Worm (Caenorhabditis elegans): ENCODE measurements around the gene B0545.4.
"Not testable (repeated sequence)": the region's sequence is repeated elsewhere in the genome, so short reads cannot be mapped to it uniquely, and the experiment has no call there.

Gene B0545.4

DNA sequence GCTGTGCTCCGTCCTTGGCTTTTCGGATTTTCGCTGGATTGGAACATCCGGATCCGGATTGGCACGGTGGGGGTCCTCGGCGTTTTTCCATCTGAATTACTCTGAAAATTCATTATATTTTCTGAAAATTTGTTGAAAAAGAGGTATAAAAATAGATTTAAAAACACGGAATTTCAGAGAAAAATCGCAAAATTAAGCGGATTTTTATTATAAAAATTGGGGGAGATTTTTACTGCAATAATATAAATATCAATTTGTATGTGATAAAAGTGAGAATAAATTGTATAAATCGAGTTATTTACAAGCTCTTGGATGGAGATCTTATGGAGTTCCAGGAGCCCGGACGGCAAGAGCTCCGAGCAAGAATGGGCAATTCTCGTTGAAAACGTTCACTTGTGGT, 12.4 kb upstream of the B0545.4 start, which contains the start of gene tut-1:
TSS of gene tut-1 (minus strand) at position 101 of the 400 bp plus-strand sequence.
- no peak for TF ChIP-seq mab-5 (tag; optimal IDR thresholded peaks at IDR 0.05)
- TF ChIP-seq lin-13 (tag; optimal IDR thresholded peaks at IDR 0.05) = no peak
- no peak for TF ChIP-seq nhr-76 (tag; optimal IDR thresholded peaks at IDR 0.05)
- no peak for TF ChIP-seq drap-1 (GFP tag; optimal IDR thresholded peaks at IDR 0.05)
- TF ChIP-seq mep-1 (tag; optimal IDR thresholded peaks at IDR 0.05) = no peak
- TF ChIP-seq snpc-4 (tag; optimal IDR thresholded peaks at IDR 0.05) = no peak
- no peak for TF ChIP-seq ces-1 (GFP tag; optimal IDR thresholded peaks at IDR 0.05)
- TF ChIP-seq ceh-39 (tag; optimal IDR thresholded peaks at IDR 0.05) = no peak
- no peak for TF ChIP-seq nhr-2 (tag; optimal IDR thresholded peaks at IDR 0.05)

DNA sequence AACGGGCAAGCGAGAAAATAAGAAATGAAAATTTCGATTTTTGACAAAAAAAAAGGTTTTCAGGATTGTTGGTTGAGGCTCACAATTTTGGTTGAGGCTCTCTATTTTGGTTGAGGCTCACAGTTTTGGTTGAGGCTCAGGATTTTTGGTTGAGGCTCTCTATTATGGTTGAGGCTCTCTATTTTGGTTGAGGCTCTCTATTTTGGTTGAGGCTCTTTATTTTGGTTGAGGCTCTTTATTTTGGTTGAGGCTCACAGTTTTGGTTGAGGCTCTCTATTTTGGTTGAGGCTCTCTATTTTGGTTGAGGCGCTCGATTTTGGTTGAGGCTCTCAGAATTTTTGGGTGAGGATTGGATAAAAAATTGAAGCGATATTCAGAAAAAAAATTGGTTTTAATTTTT, 10.6 kb upstream of the B0545.4 start:
- TF ChIP-seq nhr-2 (tag; optimal IDR thresholded peaks at IDR 0.05) (no peak), M03D4.4 (tag; optimal IDR thresholded peaks at IDR 0.05) (no peak), flh-1 (GFP tag; optimal IDR thresholded peaks at IDR 0.05) (no peak), blmp-1 (tag; optimal IDR thresholded peaks at IDR 0.05) (no peak), ceh-83 (GFP tag; optimal IDR thresholded peaks at IDR 0.05) (no peak), ceh-39 (tag; optimal IDR thresholded peaks at IDR 0.05) (no peak), bed-3 (GFP tag; optimal IDR thresholded peaks at IDR 0.05) (no peak), nhr-76 (tag; optimal IDR thresholded peaks at IDR 0.05) (no peak), mab-5 (tag; optimal IDR thresholded peaks at IDR 0.05) (no peak), hlh-1 (tag; optimal IDR thresholded peaks at IDR 0.05) (no peak), sptf-1 (tag; optimal IDR thresholded peaks at IDR 0.05) (no peak)

DNA sequence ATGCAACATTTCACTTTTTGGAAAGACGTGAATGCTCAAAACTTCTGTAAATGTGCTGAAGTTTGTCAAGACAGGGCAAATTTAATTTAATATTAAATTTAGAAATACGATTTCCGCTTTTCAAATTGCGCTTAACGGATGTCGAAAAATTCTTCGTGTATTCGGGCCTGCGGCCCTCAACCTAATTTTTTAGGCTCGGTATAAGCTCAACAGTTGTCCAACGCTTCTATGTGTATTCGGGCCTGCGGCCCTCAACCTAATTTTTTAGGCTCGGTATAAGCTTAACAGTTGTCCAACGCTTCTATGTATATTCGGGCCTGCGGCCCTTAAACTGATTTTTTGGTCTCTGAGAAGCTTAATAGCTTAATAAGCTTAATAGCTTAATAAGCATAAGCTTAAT, 9.6 kb upstream of the B0545.4 start:
- TF ChIP-seq ceh-83 (GFP tag; optimal IDR thresholded peaks at IDR 0.05) (no peak), lin-32 (GFP tag; optimal IDR thresholded peaks at IDR 0.05) (no peak), ceh-39 (tag; optimal IDR thresholded peaks at IDR 0.05) (no peak), ham-2 (GFP tag; optimal IDR thresholded peaks at IDR 0.05) (no peak), lsy-2 (tag; optimal IDR thresholded peaks at IDR 0.05) (no peak), nhr-76 (tag; optimal IDR thresholded peaks at IDR 0.05) (no peak), flh-1 (GFP tag; optimal IDR thresholded peaks at IDR 0.05) (no peak), snpc-4 (tag; optimal IDR thresholded peaks at IDR 0.05) (no peak), bed-3 (GFP tag; optimal IDR thresholded peaks at IDR 0.05) (no peak), ceh-43 (GFP tag; optimal IDR thresholded peaks at IDR 0.05) (no peak), unc-39 (tag; optimal IDR thresholded peaks at IDR 0.05) (no peak), ztf-11 (tag; optimal IDR thresholded peaks at IDR 0.05) (no peak), elt-1 (tag; optimal IDR thresholded peaks at IDR 0.05; ENCODE audit: borderline replicate concordance, insufficient read depth) (no peak), sptf-1 (tag; optimal IDR thresholded peaks at IDR 0.05) (no peak), tbx-8 (GFP tag; optimal IDR thresholded peaks at IDR 0.05) (no peak), hlh-1 (tag; optimal IDR thresholded peaks at IDR 0.05) (no peak), unc-120 (tag; optimal IDR thresholded peaks at IDR 0.05; ENCODE audit: poor library complexity, severe bottlenecking) (no peak), nhr-12 (tag; optimal IDR thresholded peaks at IDR 0.05) (no peak)

DNA sequence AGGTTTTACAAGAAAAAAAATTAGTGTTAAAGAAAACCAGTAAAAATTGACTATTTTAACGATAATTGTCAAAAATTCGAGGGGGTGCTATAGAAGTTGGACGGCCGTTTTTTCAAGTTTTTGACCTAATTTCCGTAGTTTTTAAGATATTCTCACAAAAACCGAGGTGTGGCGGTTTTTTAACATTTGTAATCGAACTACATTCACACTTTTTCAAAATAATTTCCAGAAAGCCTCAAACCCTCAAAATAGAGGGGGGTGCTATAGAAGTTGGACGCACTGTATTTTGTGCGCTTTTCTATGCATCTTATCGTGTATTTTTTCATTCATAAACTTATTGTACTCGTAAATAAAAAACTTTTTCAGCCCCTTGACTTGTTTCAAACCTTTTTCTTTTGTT, 2.2 kb upstream of the B0545.4 start, which contains the start of gene F29C4.4:
TSS of gene F29C4.4 (plus strand) at position 301 of the 400 bp plus-strand sequence.
- not testable (repeated sequence) for TF ChIP-seq nhr-237 (tag; optimal IDR thresholded peaks at IDR 0.05); mls-2 (tag; optimal IDR thresholded peaks at IDR 0.05); ces-1 (GFP tag; optimal IDR thresholded peaks at IDR 0.05)

DNA sequence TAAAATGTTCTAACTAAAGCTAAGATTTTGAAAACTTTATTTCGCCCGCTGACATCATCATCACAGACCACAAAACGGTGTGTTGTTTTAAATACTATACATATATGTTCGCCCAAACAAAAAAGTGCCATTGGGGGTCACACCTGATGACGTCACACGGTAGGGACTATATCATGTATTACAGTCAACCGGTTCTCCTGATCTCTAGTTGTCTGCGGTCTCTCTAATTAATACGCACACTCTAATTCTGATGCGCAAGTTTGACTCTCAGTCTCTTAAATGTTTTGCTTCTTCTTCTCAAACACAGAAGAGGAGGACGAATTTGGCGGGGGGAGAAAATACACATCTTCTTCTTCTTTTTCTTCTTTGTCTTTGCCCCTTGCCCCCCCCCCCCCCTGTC, 6.4 kb downstream of the B0545.4 start:
- TF ChIP-seq nhr-2 (tag; optimal IDR thresholded peaks at IDR 0.05) (peak; percentile 18), zip-8 (tag; optimal IDR thresholded peaks at IDR 0.05) (peak; percentile 45), M03D4.4 (tag; optimal IDR thresholded peaks at IDR 0.05) (no peak)

DNA sequence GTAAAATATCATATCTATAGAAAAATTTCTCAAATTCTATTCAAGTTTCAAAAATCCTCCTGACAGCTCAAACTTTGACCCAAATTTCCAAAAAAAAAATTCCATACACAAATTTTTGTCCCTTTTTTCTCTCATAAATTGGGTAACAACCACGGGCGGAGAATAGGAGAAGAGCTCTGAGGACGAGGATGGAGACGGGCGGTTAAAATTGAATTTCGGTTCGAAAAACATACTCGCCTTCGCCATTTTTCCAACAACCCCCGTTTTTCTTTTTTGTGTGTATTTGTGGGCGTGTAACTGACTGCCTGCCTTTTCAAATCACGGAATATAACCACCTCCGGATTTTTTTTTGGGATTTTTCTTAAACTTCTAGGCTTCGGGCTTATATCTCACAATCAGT, 11.5 kb downstream of the B0545.4 start:
- TF ChIP-seq elt-3 (tag; optimal IDR thresholded peaks at IDR 0.05) = no peak
- peak; percentile 63 for TF ChIP-seq ces-1 (GFP tag; optimal IDR thresholded peaks at IDR 0.05)

All from whole organism, mixed stage, embryonic.